Worm (Caenorhabditis elegans) whole organism, L3 larva: ENCODE data around the gene ttr-8.

Experiments used
- R02D3.7 ChIP-seq: fragments of 150-350 bp; optimal IDR thresholded peaks from 2 replicates; lab custom pipeline; 2014; ENCODE audit warnings: missing biosample characterization, missing genetic modification characterization
- ZK546.5 ChIP-seq: sonication (generic microtip); optimal IDR thresholded peaks from 2 replicates; lab custom pipeline; 2017; ENCODE audit warnings: missing biosample characterization, missing genetic modification characterization
- aly-2 ChIP-seq: fragments of 150-350 bp; optimal IDR thresholded peaks from 2 replicates; lab custom pipeline; 2014; ENCODE audit warnings: missing biosample characterization, missing genetic modification characterization
- ama-1 ChIP-seq: fragments of 150-350 bp; optimal IDR thresholded peaks from 2 replicates; lab custom pipeline; 2018
- ceh-16 ChIP-seq: sonication (generic microtip); optimal IDR thresholded peaks from 2 replicates; lab custom pipeline; 2017; ENCODE audit warnings: missing biosample characterization, missing genetic modification characterization
- ceh-28 ChIP-seq: fragments of 150-350 bp; optimal IDR thresholded peaks from 2 replicates; lab custom pipeline; 2014; ENCODE audit warnings: missing biosample characterization, missing genetic modification reagents, missing genetic modification characterization
- ceh-82 ChIP-seq: fragments of 150-350 bp; optimal IDR thresholded peaks from 2 replicates; lab custom pipeline; 2014; ENCODE audit warnings: missing biosample characterization, missing genetic modification characterization
- daf-12 ChIP-seq: fragments of 150-350 bp; optimal IDR thresholded peaks from 2 replicates; lab custom pipeline; 2014; ENCODE audit warnings: missing biosample characterization, missing genetic modification reagents, missing genetic modification characterization
- egl-27 ChIP-seq: sonication (generic microtip); optimal IDR thresholded peaks from 4 replicates; lab custom pipeline; 2017; ENCODE audit warnings: missing biosample characterization, missing genetic modification reagents, missing genetic modification characterization
- elt-1 ChIP-seq: fragments of 150-350 bp; optimal IDR thresholded peaks from 2 replicates; lab custom pipeline; 2014; ENCODE audit warnings: missing biosample characterization, missing genetic modification characterization
- elt-2 ChIP-seq: sonication (generic microtip); optimal IDR thresholded peaks from 2 replicates; lab custom pipeline; 2016; ENCODE audit warnings: missing genetic modification reagents, mild to moderate bottlenecking, missing genetic modification characterization, missing compliant biosample characterization
- elt-3 ChIP-seq, 3 experiments: fragments of 150-350 bp in 1 of 3; sonication (generic microtip) in 2 of 3; optimal IDR thresholded peaks; 2 replicates in 2 of 3; 4 replicates in 1 of 3; lab custom pipeline; 2014 to 2017; ENCODE audit warnings: missing biosample characterization in 3 of 3, missing genetic modification characterization in 3 of 3
- eor-1 ChIP-seq, 2 experiments: fragments of 150-350 bp; optimal IDR thresholded peaks; 2 replicates each; lab custom pipeline; 2014 to 2018; ENCODE audit warnings: missing biosample characterization in 2 of 2, missing genetic modification characterization in 2 of 2
- fkh-10 ChIP-seq: sonication (generic microtip); optimal IDR thresholded peaks from 2 replicates; lab custom pipeline; 2017; ENCODE audit warnings: missing biosample characterization, missing genetic modification reagents, missing genetic modification characterization
- fkh-2 ChIP-seq: fragments of 150-350 bp; optimal IDR thresholded peaks from 2 replicates; lab custom pipeline; 2014; ENCODE audit warnings: missing biosample characterization, missing genetic modification reagents, missing genetic modification characterization
- fos-1 ChIP-seq: fragments of 150-350 bp; optimal IDR thresholded peaks from 2 replicates; lab custom pipeline; 2014; ENCODE audit warnings: missing biosample characterization, missing genetic modification characterization
- lin-39 ChIP-seq: fragments of 150-350 bp; optimal IDR thresholded peaks from 2 replicates; lab custom pipeline; 2018; ENCODE audit warnings: missing biosample characterization, missing genetic modification reagents, missing genetic modification characterization
- lsy-12 ChIP-seq: sonication (generic microtip); optimal IDR thresholded peaks from 2 replicates; lab custom pipeline; 2016; ENCODE audit warnings: mild to moderate bottlenecking, missing genetic modification characterization, missing compliant biosample characterization
- mdl-1 ChIP-seq: fragments of 150-350 bp; optimal IDR thresholded peaks from 2 replicates; lab custom pipeline; 2014; ENCODE audit warnings: missing biosample characterization, missing genetic modification characterization
- mml-1 ChIP-seq: fragments of 150-350 bp; sonication (generic microtip); optimal IDR thresholded peaks from 3 replicates; lab custom pipeline; 2014; ENCODE audit warnings: missing biosample characterization, missing genetic modification characterization
- nfya-1 ChIP-seq: sonication (generic microtip); optimal IDR thresholded peaks from 2 replicates; lab custom pipeline; 2017; ENCODE audit warnings: missing genetic modification characterization, mild to moderate bottlenecking, missing compliant biosample characterization, antibody characterized with exemption, moderate library complexity; ENCODE audit not compliant: insufficient read depth
- nhr-11 ChIP-seq: fragments of 150-350 bp; optimal IDR thresholded peaks from 2 replicates; lab custom pipeline; 2014; ENCODE audit warnings: missing biosample characterization, missing genetic modification characterization
- nhr-12 ChIP-seq: fragments of 150-350 bp; optimal IDR thresholded peaks from 2 replicates; lab custom pipeline; 2014; ENCODE audit warnings: missing biosample characterization, missing genetic modification characterization
- nhr-23 ChIP-seq: fragments of 150-350 bp; optimal IDR thresholded peaks from 2 replicates; lab custom pipeline; 2014; ENCODE audit warnings: missing biosample characterization, missing genetic modification reagents, missing genetic modification characterization
- nhr-237 ChIP-seq: fragments of 150-350 bp; optimal IDR thresholded peaks from 2 replicates; lab custom pipeline; 2014; ENCODE audit warnings: missing biosample characterization, missing genetic modification characterization
- nhr-25 ChIP-seq: sonication (generic microtip); optimal IDR thresholded peaks from 2 replicates; lab custom pipeline; 2017; ENCODE audit warnings: missing biosample characterization, missing genetic modification characterization
- nhr-28 ChIP-seq: fragments of 150-350 bp; optimal IDR thresholded peaks from 2 replicates; lab custom pipeline; 2014; ENCODE audit warnings: missing biosample characterization, missing genetic modification characterization
- nhr-67 ChIP-seq: fragments of 150-350 bp; optimal IDR thresholded peaks from 2 replicates; lab custom pipeline; 2014; ENCODE audit warnings: missing biosample characterization, missing genetic modification characterization
- nhr-76 ChIP-seq: fragments of 150-350 bp; sonication (generic microtip); optimal IDR thresholded peaks from 5 replicates; lab custom pipeline; 2014; ENCODE audit warnings: missing biosample characterization, missing genetic modification characterization
- nhr-77 ChIP-seq: fragments of 150-350 bp; optimal IDR thresholded peaks from 2 replicates; lab custom pipeline; 2014; ENCODE audit warnings: missing biosample characterization, missing genetic modification characterization
- pha-4 ChIP-seq: fragments of 150-350 bp; optimal IDR thresholded peaks from 2 replicates; lab custom pipeline; 2014; ENCODE audit warnings: missing biosample characterization, missing genetic modification reagents, missing genetic modification characterization
- sea-2 ChIP-seq: fragments of 150-350 bp; sonication (generic microtip); optimal IDR thresholded peaks from 4 replicates; lab custom pipeline; 2014; ENCODE audit warnings: missing biosample characterization, missing genetic modification reagents, missing genetic modification characterization
- skn-1 ChIP-seq: fragments of 150-350 bp; optimal IDR thresholded peaks from 2 replicates; lab custom pipeline; 2014; ENCODE audit warnings: missing biosample characterization, missing genetic modification characterization
- snpc-4 ChIP-seq: fragments of 150-350 bp; optimal IDR thresholded peaks from 2 replicates; lab custom pipeline; 2014; ENCODE audit warnings: missing biosample characterization, missing genetic modification characterization
- tbx-2 ChIP-seq: sonication (generic microtip); optimal IDR thresholded peaks from 2 replicates; lab custom pipeline; 2016; ENCODE audit warnings: mild to moderate bottlenecking, missing genetic modification characterization, missing compliant biosample characterization
- unc-39 ChIP-seq: sonication (generic microtip); optimal IDR thresholded peaks from 4 replicates; lab custom pipeline; 2017; ENCODE audit warnings: missing biosample characterization, missing genetic modification characterization
- unc-62 ChIP-seq: fragments of 150-350 bp; sonication (generic microtip); optimal IDR thresholded peaks from 4 replicates; lab custom pipeline; 2014; ENCODE audit warnings: missing biosample characterization, missing genetic modification reagents, missing genetic modification characterization
- ztf-11 ChIP-seq: fragments of 150-350 bp; optimal IDR thresholded peaks from 2 replicates; lab custom pipeline; 2014; ENCODE audit warnings: missing biosample characterization, missing genetic modification characterization
- ztf-4 ChIP-seq: fragments of 150-350 bp; optimal IDR thresholded peaks from 2 replicates; lab custom pipeline; 2014; ENCODE audit warnings: missing biosample characterization, missing genetic modification characterization

Gene ttr-8

DNA sequence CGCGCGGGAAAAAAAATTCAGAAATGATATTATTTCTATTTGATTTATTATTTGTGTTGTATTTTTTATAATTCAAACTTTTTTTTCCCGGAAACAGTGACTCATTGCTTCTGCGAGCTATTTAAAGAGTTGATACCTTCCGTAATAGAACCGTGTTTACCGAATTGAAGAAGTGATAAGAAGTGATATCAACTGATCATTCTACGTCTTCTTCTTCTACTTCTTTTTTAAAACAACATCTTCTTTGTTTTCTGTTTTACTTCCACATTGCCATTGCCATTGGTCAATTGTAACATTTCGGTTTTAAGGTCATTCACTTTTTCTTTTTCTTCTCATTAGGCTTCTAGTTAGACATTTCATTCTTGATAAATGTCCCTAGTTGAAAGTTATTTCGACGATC, 951 bp upstream of the ttr-8 start, which contains the start of gene ttr-32:
ttr-32 (plus strand) TSS at position 314 of the 400 bp plus-strand sequence.
- TF ChIP-seq lin-39 (tag; lab: Kevin White, UChicago) = no peak
- TF ChIP-seq ama-1 (lab: Kevin White, UChicago) = no peak
- no peak for TF ChIP-seq nhr-28 (tag; lab: Kevin White, UChicago)

DNA sequence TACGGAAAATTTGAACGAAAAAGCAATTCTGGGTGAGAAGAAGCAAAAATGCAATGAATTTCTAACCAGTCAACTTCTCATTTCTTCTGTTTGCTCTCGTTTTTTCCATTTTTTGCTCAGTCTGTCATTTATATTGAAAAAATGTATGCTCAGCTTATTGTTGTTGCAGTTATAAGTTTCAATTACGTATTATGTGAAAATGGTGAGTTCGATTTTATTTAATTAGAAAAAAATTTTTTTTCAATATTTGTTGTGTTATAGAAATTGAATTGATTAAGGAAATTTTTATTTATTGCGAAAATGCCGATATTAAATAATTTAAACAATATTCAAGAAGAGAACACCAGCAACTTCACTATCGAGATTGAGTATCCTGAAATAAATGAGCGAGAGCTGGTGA, 3.3 kb downstream of the ttr-8 start, which contains the start of gene lgc-12:
lgc-12 (plus strand) TSS at position 301 of the 400 bp plus-strand sequence.
- TF ChIP-seq nhr-77 (tag; lab: Kevin White, UChicago) = no peak
- no peak for TF ChIP-seq unc-62
- no peak for TF ChIP-seq nhr-237 (tag; lab: Kevin White, UChicago)
- no peak for TF ChIP-seq elt-3 (tag; optimal IDR thresholded peaks at IDR 0.05; lab: Kevin White, UChicago)
- no peak for TF ChIP-seq mdl-1 (tag; lab: Kevin White, UChicago)
- TF ChIP-seq snpc-4 = no peak
- TF ChIP-seq daf-12 (tag; lab: Kevin White, UChicago) = no peak

DNA sequence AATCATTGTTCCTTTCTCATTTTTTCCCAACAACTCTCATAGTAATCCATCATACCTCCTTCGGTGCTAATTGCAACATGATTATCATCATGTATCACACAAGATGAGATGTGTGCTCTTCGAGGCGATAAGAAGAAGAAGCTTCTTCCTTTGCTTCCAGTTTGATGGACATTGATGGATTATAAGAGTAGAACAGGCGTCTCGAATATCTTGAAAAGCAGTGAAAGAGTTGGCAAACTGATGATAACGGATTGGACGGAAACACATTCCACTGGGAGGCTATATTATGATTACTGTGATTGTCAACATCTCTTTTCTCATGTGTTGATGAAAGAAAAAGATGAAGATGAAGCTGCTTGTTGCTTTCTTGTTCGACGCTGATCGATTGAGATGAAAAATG, 5.3 kb downstream of the ttr-8 start:
- TF ChIP-seq nhr-77 (tag; lab: Kevin White, UChicago) = no peak
- TF ChIP-seq ceh-16 (tag; lab: Kevin White, UChicago) = no peak
- TF ChIP-seq unc-39 (tag; lab: Kevin White, UChicago) = no peak
- peak; percentile 61 for TF ChIP-seq unc-62
- peak; percentile 3 for TF ChIP-seq elt-1 (tag; lab: Kevin White, UChicago)
- TF ChIP-seq nhr-11 (tag; lab: Kevin White, UChicago) = peak; percentile 48
- no peak for TF ChIP-seq ceh-28 (tag; lab: Kevin White, UChicago)
- no peak for TF ChIP-seq sea-2 (GFP tag; lab: Kevin White, UChicago)
- no peak for TF ChIP-seq nhr-237 (tag; lab: Kevin White, UChicago)
- TF ChIP-seq lin-39 (tag; lab: Kevin White, UChicago) = peak; percentile 31
- TF ChIP-seq nfya-1 = peak; percentile 25
- no peak for TF ChIP-seq mml-1 (tag; lab: Kevin White, UChicago)
- no peak for TF ChIP-seq nhr-67 (tag; lab: Kevin White, UChicago)

DNA sequence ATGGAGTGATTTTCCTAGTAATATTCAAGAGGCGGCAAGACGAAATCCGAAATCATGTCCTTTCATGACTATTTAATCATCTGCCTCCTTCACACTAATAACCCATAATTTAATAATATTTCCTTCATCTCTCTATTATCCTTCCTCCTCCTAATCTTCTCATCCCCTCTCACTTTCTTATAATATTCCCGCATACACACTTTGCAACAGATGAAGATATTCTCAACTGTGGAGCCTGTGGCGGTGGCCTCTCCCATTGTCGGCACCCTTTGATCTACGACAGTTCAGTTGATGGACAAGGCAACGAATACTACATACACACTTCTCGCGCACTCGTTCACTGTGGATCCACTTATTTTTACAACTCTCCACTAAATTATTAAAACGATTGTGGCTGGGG, 6.5 kb downstream of the ttr-8 start:
- TF ChIP-seq fos-1 (tag; lab: Kevin White, UChicago) = no peak
- TF ChIP-seq fkh-10 (GFP tag; lab: Kevin White, UChicago) = no peak
- TF ChIP-seq nhr-76 (tag; lab: Kevin White, UChicago) = no peak
- TF ChIP-seq nhr-28 (tag; lab: Kevin White, UChicago) = no peak
- TF ChIP-seq nhr-12 (tag; lab: Kevin White, UChicago) = no peak
- no peak for TF ChIP-seq lin-39 (tag; lab: Kevin White, UChicago)
- no peak for TF ChIP-seq ztf-11 (tag; lab: Kevin White, UChicago)
- no peak for TF ChIP-seq fkh-2 (tag; lab: Kevin White, UChicago)
- TF ChIP-seq elt-3 (tag; optimal IDR thresholded peaks at IDR 0.05; lab: Kevin White, UChicago) = no peak
- TF ChIP-seq nhr-23 = no peak
- TF ChIP-seq lsy-12 (tag; lab: Kevin White, UChicago) = no peak
- TF ChIP-seq R02D3.7 (tag; lab: Kevin White, UChicago) = no peak
- no peak for TF ChIP-seq daf-12 (tag; lab: Kevin White, UChicago)
- no peak for TF ChIP-seq aly-2 (tag; lab: Kevin White, UChicago)
- TF ChIP-seq ZK546.5 (tag; lab: Kevin White, UChicago) = no peak

DNA sequence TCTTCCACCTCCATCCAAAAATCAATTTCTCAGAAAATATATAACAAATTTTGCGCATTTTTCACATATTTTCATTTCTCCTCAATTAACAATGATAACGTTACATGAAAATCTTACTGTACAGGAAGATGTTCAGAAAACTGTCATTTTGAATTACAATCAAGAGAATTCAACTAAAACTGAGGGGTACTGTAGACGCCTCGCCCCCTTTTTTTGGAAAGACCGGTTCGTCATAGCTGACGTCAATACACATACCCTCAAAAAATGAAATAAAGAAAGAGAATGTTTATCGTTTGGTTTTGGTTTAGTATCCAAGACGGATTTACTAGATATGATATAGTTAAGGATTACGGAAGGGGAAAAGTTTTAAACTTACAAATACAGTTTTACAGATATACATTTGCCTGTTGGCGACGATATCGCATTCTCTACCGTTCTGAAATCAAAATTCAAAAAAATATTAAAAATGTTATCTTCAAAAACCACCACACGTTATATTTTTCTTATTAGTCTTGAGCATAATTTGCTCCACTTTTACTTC, 7.1 kb downstream of the ttr-8 start:
- TF ChIP-seq ceh-16 (tag; lab: Kevin White, UChicago) (no peak), egl-27 (no peak), eor-1 (tag; optimal IDR thresholded peaks at IDR 0.05; lab: Kevin White, UChicago) (no peak), nhr-25 (tag; lab: Kevin White, UChicago) (peak; percentile 32), nhr-23 (peak; percentile 47), ceh-28 (tag; lab: Kevin White, UChicago) (no peak), elt-2 (tag; lab: Kevin White, UChicago) (no peak), tbx-2 (tag; lab: Kevin White, UChicago) (no peak), nhr-77 (tag; lab: Kevin White, UChicago) (no peak), ztf-4 (tag; lab: Kevin White, UChicago) (no peak), nhr-67 (tag; lab: Kevin White, UChicago) (no peak), lin-39 (tag; lab: Kevin White, UChicago) (no peak), sea-2 (GFP tag; lab: Kevin White, UChicago) (no peak), ceh-82 (no peak), nfya-1 (peak; percentile 56), fkh-2 (tag; lab: Kevin White, UChicago) (no peak), skn-1 (tag; lab: Kevin White, UChicago) (no peak), daf-12 (tag; lab: Kevin White, UChicago) (no peak), nhr-76 (tag; lab: Kevin White, UChicago) (no peak), pha-4 (tag; lab: Kevin White, UChicago) (no peak)
- TF ChIP-seq, all 47 proteins: peak for 3
